Worm (Caenorhabditis elegans): Measurements from ENCODE around the gene arrd-11.

Gene arrd-11

DNA sequence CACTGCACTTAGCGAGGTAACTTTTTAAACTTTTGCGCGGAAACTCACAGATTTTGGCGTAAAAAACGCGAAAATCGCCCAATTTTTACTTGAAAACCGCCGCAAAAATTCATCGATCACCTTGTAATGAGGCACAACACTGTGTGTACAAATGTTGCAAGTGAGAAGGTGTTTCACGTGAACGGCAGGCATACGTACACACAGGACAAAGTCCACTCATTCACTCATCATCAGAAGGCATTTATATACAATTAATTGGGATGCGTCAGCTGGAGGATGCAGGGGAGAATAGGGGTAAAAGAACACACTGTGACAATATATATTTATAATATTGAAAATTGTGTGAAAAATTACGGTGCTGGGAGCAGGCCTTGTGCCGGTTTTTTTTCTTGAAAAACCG lies 26.3 kb upstream of the arrd-11 start:
- TF ChIP-seq C16A3.4 (tag; optimal IDR thresholded peaks at IDR 0.05) (no peak), tbx-2 (tag; optimal IDR thresholded peaks at IDR 0.05) (peak; percentile 13), lin-35 (GFP tag; optimal IDR thresholded peaks at IDR 0.05) (peak in 1 of 2 experiments; percentile 51), mdl-1 (tag; optimal IDR thresholded peaks at IDR 0.05) (peak in 1 of 2 experiments; percentile 39), efl-1 (optimal IDR thresholded peaks at IDR 0.05) (no peak), efl-1 (GFP tag; optimal IDR thresholded peaks at IDR 0.05 in 1 of 2) (no peak), lir-3 (tag; optimal IDR thresholded peaks at IDR 0.05; ENCODE audit: poor library complexity) (no peak), nhr-19 (GFP tag; conservative IDR thresholded peaks at IDR 0.05) (peak; percentile 46), ceh-90 (tag; optimal IDR thresholded peaks at IDR 0.05) (no peak), nhr-85 (tag) (peak; percentile 67), lin-14 (GFP tag; optimal IDR thresholded peaks at IDR 0.05) (peak; percentile 58), ces-1 (GFP tag; optimal IDR thresholded peaks at IDR 0.05) (no peak), nhr-71 (tag; optimal IDR thresholded peaks at IDR 0.05) (peak; percentile 32), ceh-8 (GFP tag; optimal IDR thresholded peaks at IDR 0.05) (no peak), egl-27 (tag; optimal IDR thresholded peaks at IDR 0.05) (no peak), unc-62 (GFP tag; optimal IDR thresholded peaks at IDR 0.05) (no peak), blmp-1 (tag; optimal IDR thresholded peaks at IDR 0.05) (peak; percentile 76), lsy-2 (tag; optimal IDR thresholded peaks at IDR 0.05) (peak in 1 of 2 experiments; percentile 5), efl-3 (GFP tag; optimal IDR thresholded peaks at IDR 0.05) (no peak), nhr-90 (tag; optimal IDR thresholded peaks at IDR 0.05; ENCODE audit: poor library complexity) (peak; percentile 11), rnt-1 (tag; optimal IDR thresholded peaks at IDR 0.05) (no peak), mef-2 (tag; optimal IDR thresholded peaks at IDR 0.05) (no peak), ztf-4 (tag; optimal IDR thresholded peaks at IDR 0.05) (no peak), fkh-8 (tag; optimal IDR thresholded peaks at IDR 0.05) (no peak), fos-1 (tag; optimal IDR thresholded peaks at IDR 0.05) (no peak), nhr-20 (tag; optimal IDR thresholded peaks at IDR 0.05) (peak; percentile 39), vab-15 (tag; optimal IDR thresholded peaks at IDR 0.05) (no peak), pag-3 (tag; optimal IDR thresholded peaks at IDR 0.05; ENCODE audit: borderline replicate concordance, insufficient read depth) (no peak), mep-1 (tag; optimal IDR thresholded peaks at IDR 0.05) (peak; percentile 3), pax-3 (tag; optimal IDR thresholded peaks at IDR 0.05) (no peak), snu-23 (GFP tag; optimal IDR thresholded peaks at IDR 0.05) (peak; percentile 34)

DNA sequence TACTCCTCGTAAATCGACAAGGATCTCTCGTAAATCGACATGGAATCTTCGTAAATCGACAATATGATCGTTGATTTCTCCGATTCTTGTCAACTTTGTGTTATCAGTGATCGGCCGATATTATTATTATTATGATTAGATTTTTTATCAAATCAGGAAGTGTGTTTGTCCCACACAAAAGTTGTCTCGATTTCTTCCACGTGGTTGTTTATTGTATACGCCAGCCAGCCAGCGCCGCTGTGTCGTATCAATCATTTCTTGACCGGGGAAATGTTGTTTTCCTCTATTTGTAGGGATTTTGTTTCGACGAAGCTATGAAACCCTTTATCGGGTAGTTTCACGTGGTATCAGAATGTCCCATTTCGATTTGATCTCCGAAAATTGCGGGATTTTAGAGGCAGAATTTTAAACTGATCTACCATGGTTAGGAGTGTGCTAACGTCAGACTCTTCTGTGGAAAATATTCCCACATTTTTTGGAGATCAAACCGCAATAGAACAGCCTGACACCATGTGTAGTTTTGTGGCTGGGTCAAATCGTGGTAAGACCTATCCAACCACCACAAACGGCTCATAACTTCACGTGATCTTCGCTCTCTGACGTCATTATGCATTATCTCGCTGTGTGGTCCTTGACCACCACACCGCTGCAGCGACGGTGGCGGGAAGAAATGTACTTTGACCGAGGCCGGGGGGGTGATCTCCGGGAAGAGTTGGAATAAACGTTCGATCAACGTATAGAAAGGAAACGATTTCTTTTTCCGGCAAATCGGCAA lies 25.3 kb upstream of the arrd-11 start:
- TF ChIP-seq mep-1 (tag; optimal IDR thresholded peaks at IDR 0.05) (no peak), egl-27 (tag; optimal IDR thresholded peaks at IDR 0.05) (no peak), dsc-1 (tag; optimal IDR thresholded peaks at IDR 0.05) (no peak), egl-13 (tag; optimal IDR thresholded peaks at IDR 0.05) (no peak), Y116A8C.19 (tag; optimal IDR thresholded peaks at IDR 0.05; ENCODE audit: borderline replicate concordance) (no peak), ceh-82 (tag; optimal IDR thresholded peaks at IDR 0.05) (no peak), pag-3 (tag; optimal IDR thresholded peaks at IDR 0.05; ENCODE audit: borderline replicate concordance, insufficient read depth) (no peak), mab-9 (GFP tag; IDR thresholded peaks at IDR 0.05) (no peak), jun-1 (tag; optimal IDR thresholded peaks at IDR 0.05) (no peak), ztf-11 (tag; optimal IDR thresholded peaks at IDR 0.05) (no peak), C16A3.4 (tag; optimal IDR thresholded peaks at IDR 0.05) (no peak), blmp-1 (tag; optimal IDR thresholded peaks at IDR 0.05) (peak; percentile 75), lin-13 (GFP tag; optimal IDR thresholded peaks at IDR 0.05) (no peak), fkh-10 (GFP tag; optimal IDR thresholded peaks at IDR 0.05) (no peak), nhr-85 (tag) (peak; percentile 88), nhr-12 (tag; optimal IDR thresholded peaks at IDR 0.05) (no peak), mef-2 (tag; optimal IDR thresholded peaks at IDR 0.05) (no peak), unc-130 (tag; optimal IDR thresholded peaks at IDR 0.05) (no peak), skn-1 (tag; optimal IDR thresholded peaks at IDR 0.05) (no peak), hlh-17 (GFP tag; optimal IDR thresholded peaks at IDR 0.05; ENCODE audit: borderline replicate concordance) (no peak), nhr-11 (tag; optimal IDR thresholded peaks at IDR 0.05) (no peak), tlp-1 (tag; optimal IDR thresholded peaks at IDR 0.05) (no peak), pqm-1 (tag; optimal IDR thresholded peaks at IDR 0.05) (no peak), mdl-1 (tag; optimal IDR thresholded peaks at IDR 0.05) (peak in 1 of 2 experiments; percentile 66), elt-3 (tag; optimal IDR thresholded peaks at IDR 0.05) (peak in 2 of 6 experiments; percentile 58 to 87), C04F5.9 (tag; optimal IDR thresholded peaks at IDR 0.05) (no peak), F16B12.6 (tag; optimal IDR thresholded peaks at IDR 0.05) (no peak), vab-15 (tag; optimal IDR thresholded peaks at IDR 0.05) (no peak)

Measured in whole organism, L1 larva.